Fruit fly (Drosophila melanogaster): ENCODE results near the gene CG8043.

Gene CG8043

DNA sequence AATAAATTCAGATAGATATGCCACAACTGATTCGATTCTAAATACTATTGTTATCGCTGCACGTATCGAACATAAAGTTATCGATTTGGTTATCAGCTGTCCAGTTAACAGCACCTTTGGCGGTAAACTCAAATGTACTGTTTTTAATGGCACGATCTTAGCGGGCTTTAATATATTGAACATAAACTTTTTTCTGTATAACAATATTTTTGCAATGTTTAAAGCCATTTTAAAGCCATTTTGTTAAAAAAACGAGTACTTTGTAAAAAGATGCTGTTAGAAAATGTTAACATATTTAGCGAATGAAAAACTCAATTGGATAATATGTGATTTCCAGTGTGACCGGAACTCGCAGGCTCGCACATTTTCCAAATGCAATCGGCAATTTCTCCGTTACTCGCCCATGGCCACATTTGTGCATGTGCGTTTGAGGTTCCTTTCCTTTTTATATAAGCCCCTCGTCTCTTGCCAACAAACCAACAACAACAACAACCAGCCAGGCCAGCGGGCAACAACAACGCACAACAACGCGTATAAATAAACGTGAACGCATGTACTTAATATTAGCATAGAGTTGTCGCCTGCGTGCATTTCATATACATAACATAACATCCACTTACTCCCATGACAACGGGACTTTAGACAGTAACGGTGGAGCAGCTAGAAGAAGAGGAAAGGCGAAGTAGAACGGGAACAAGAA is 39.3 kb downstream of the CG8043 start, which contains the start of gene TMEM216 (continued):
- TF ChIP-seq H15 (GFP tag; IDR thresholded peaks at IDR 0.05) (no peak), Atf6 (GFP tag; IDR thresholded peaks at IDR 0.05) (no peak), crol (GFP tag; IDR thresholded peaks at IDR 0.05) (peak; percentile 82), nau (GFP tag; optimal IDR thresholded peaks at IDR 0.05) (no peak), HLH54F (GFP tag; optimal IDR thresholded peaks at IDR 0.05) (no peak), gcm2 (GFP tag; optimal IDR thresholded peaks at IDR 0.05) (no peak), mam (GFP tag; optimal IDR thresholded peaks at IDR 0.05) (no peak), Rx (GFP tag; IDR thresholded peaks at IDR 0.05) (no peak), CG4617 (GFP tag; optimal IDR thresholded peaks at IDR 0.05; ENCODE audit: borderline replicate concordance) (peak; percentile 46), CG8388 (GFP tag; optimal IDR thresholded peaks at IDR 0.05) (no peak), dysf (GFP tag; IDR thresholded peaks at IDR 0.05) (no peak), salm (tag; optimal IDR thresholded peaks at IDR 0.05) (no peak), CG34224 (GFP tag; IDR thresholded peaks at IDR 0.05; ENCODE audit: partially characterized antibody) (peak; percentile 60; the same call in 1 of the 3 replicates), zfh1 (GFP tag; IDR thresholded peaks at IDR 0.05) (no peak), br (optimal IDR thresholded peaks at IDR 0.05) (no peak), toy (GFP tag; IDR thresholded peaks at IDR 0.05) (no peak), bigmax (GFP tag; optimal IDR thresholded peaks at IDR 0.05) (peak; percentile 13), tio (GFP tag; optimal IDR thresholded peaks at IDR 0.05) (no peak), HHEX (GFP tag; optimal IDR thresholded peaks at IDR 0.05) (no peak), ttk (GFP tag; IDR thresholded peaks at IDR 0.05) (no peak), kah (GFP tag; optimal IDR thresholded peaks at IDR 0.05) (no peak), CG13775 (GFP tag; optimal IDR thresholded peaks at IDR 0.05) (no peak), CG1603 (tag; optimal IDR thresholded peaks at IDR 0.05) (peak; percentile 51), CG11456 (GFP tag; IDR thresholded peaks at IDR 0.05) (no peak), al (GFP tag; IDR thresholded peaks at IDR 0.05) (no peak), CG33557 (GFP tag; optimal IDR thresholded peaks at IDR 0.05) (no peak), CG1647 (GFP tag; optimal IDR thresholded peaks at IDR 0.05) (no peak), Pdp1 (GFP tag; optimal IDR thresholded peaks at IDR 0.05) (peak in 1 of 2 experiments; percentile 100), az2 (GFP tag; optimal IDR thresholded peaks at IDR 0.05) (no peak), CG1832 (GFP tag; optimal IDR thresholded peaks at IDR 0.05) (no peak), CG6791 (GFP tag; IDR thresholded peaks at IDR 0.05; ENCODE audit: partially characterized antibody) (no peak), dimm (GFP tag; IDR thresholded peaks at IDR 0.05) (no peak), CG9797 (GFP tag; optimal IDR thresholded peaks at IDR 0.05) (peak; percentile 88), grau (tag; optimal IDR thresholded peaks at IDR 0.05) (no peak), Scr (GFP tag; IDR thresholded peaks at IDR 0.05; ENCODE audit: partially characterized antibody) (peak; percentile 54; the same call in 1 of the 2 replicates), Nf-YC (tag; optimal IDR thresholded peaks at IDR 0.05) (no peak), CG13287 (GFP tag; IDR thresholded peaks at IDR 0.05; ENCODE audit: partially characterized antibody) (peak; percentile 73), CG8290 (GFP tag; optimal IDR thresholded peaks at IDR 0.05) (peak; percentile 25), CG8290 (tag; optimal IDR thresholded peaks at IDR 0.05) (no peak), maf-S (GFP tag; optimal IDR thresholded peaks at IDR 0.05) (no peak), twi (tag; optimal IDR thresholded peaks at IDR 0.05) (no peak), gcm (GFP tag; optimal IDR thresholded peaks at IDR 0.05) (no peak), Max (GFP tag; optimal IDR thresholded peaks at IDR 0.05) (peak; percentile 52), chinmo (GFP tag; IDR thresholded peaks at IDR 0.05; ENCODE audit: partially characterized antibody) (peak; percentile 84; the same call in 1 of the 4 replicates), HLH4C (GFP tag; IDR thresholded peaks at IDR 0.05; ENCODE audit: partially characterized antibody) (peak; percentile 71), CG12744 (GFP tag; optimal IDR thresholded peaks at IDR 0.05) (no peak), Aef1 (GFP tag; IDR thresholded peaks at IDR 0.05) (no peak), Nf-YB (GFP tag; optimal IDR thresholded peaks at IDR 0.05) (no peak), vvl (GFP tag; IDR thresholded peaks at IDR 0.05) (peak; percentile 64; the same call in 1 of the 2 replicates), HmgD (GFP tag; optimal IDR thresholded peaks at IDR 0.05) (no peak)
